Worm (Caenorhabditis elegans) whole organism, early embryonic: ENCODE results near the gene glo-4.

Experiments used
- F13C5.2 ChIP-seq: sonication (generic microtip); optimal IDR thresholded peaks from 2 replicates; lab custom pipeline; 2017; ENCODE audit warnings: mild to moderate bottlenecking, missing genetic modification characterization, inconsistent platforms, missing compliant biosample characterization
- aly-1 ChIP-seq: sonication (generic microtip); optimal IDR thresholded peaks from 2 replicates; lab custom pipeline; 2016; ENCODE audit warnings: missing genetic modification characterization, missing compliant biosample characterization
- ama-1 ChIP-seq: fragments of 150-350 bp; optimal IDR thresholded peaks from 2 replicates; lab custom pipeline; 2014
- ceh-36 ChIP-seq: sonication (generic microtip); optimal IDR thresholded peaks from 2 replicates; lab custom pipeline; 2016; ENCODE audit warnings: missing genetic modification characterization, inconsistent platforms, missing compliant biosample characterization
- ets-7 ChIP-seq: sonication (generic microtip); optimal IDR thresholded peaks from 2 replicates; lab custom pipeline; 2016; ENCODE audit warnings: missing genotype, missing genetic modification characterization, missing compliant biosample characterization
- hmg-4 ChIP-seq: fragments of 200-800 bp; sonication (Bioruptor generic); optimal IDR thresholded peaks from 2 replicates; lab custom pipeline; 2018; ENCODE audit warnings: mild to moderate bottlenecking, missing genetic modification characterization, missing compliant biosample characterization
- hnd-1 ChIP-seq: sonication (generic microtip); optimal IDR thresholded peaks from 2 replicates; lab custom pipeline; 2016; ENCODE audit warnings: missing genetic modification characterization, missing compliant biosample characterization
- pes-1 ChIP-seq: fragments of 200-800 bp; sonication (Bioruptor generic); IDR thresholded peaks from 2 replicates; pipeline ENCODE4 v1.3.6; 2022; ENCODE audit warnings: missing genetic modification reagents, missing genetic modification characterization, missing compliant biosample characterization
- scrt-1 ChIP-seq: fragments of 200-800 bp; sonication (Bioruptor generic); IDR thresholded peaks from 2 replicates; pipeline ENCODE4 v1.3.6; 2022; ENCODE audit warnings: missing genetic modification characterization, missing compliant biosample characterization
- sea-1 ChIP-seq: fragments of 200-800 bp; sonication (Bioruptor generic); conservative IDR thresholded peaks from 2 replicates; pipeline ENCODE4 v1.3.6; 2022; ENCODE audit warnings: missing genetic modification characterization, missing compliant biosample characterization
- tbx-11 ChIP-seq: fragments of 200-800 bp; sonication (Bioruptor generic); IDR thresholded peaks from 2 replicates; pipeline ENCODE4 v1.3.6; 2022; ENCODE audit warnings: missing genetic modification characterization, missing compliant biosample characterization

DNA sequence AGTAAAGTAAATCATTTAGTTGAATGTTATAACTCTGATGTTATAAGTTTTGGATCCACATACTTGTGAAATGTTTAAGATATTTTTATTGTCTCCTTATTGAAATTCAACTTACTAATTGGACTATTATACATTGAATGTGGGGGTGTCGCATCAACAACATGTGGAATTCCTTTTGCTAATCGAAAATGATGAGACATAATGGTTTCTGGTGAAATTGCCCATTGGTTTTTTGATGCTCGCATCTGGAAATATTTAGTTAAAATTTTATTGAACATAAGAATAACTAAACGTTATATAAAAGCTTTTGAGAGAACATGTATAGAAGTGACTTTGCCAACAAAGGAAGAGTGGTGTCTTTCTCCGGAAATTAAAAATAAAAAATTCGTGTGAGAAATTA, 48.9 kb upstream of the glo-4 start, which contains the start of gene ZK682.7:
- no peak for TF ChIP-seq ama-1 (lab: Kevin White, UChicago)
- no peak for TF ChIP-seq hnd-1 (tag; lab: Kevin White, UChicago)
- no peak for TF ChIP-seq scrt-1 (GFP tag; lab: Robert Waterston, UW)
- no peak for TF ChIP-seq pes-1 (GFP tag; lab: Robert Waterston, UW)
- no peak for TF ChIP-seq F13C5.2 (tag; lab: Kevin White, UChicago)
- TF ChIP-seq aly-1, result no peak
- no peak for TF ChIP-seq sea-1
- TF ChIP-seq tbx-11 (GFP tag; lab: Robert Waterston, UW), result no peak
- TF ChIP-seq hmg-4 (GFP tag; lab: Kevin White, UChicago), result no peak
- no peak for TF ChIP-seq ets-7 (tag; lab: Kevin White, UChicago)
- no peak for TF ChIP-seq ceh-36 (tag; lab: Kevin White, UChicago)
